Fruit fly (Drosophila melanogaster): ENCODE data around the gene Cftr.

- no peak for TF ChIP-seq CG10348 (GFP tag; IDR thresholded peaks at IDR 0.05)
- no peak for TF ChIP-seq CG12605 (GFP tag; IDR thresholded peaks at IDR 0.05)
Measured at dm6 chr3R:24548216-24548615, 4.5 kb upstream of the Cftr start.
